Fruit fly (Drosophila melanogaster) whole organism, adult: ENCODE results near the gene Toll-4.

Source experiments
- CG11617 ChIP-seq: fragments of 200-800 bp; sonication (Bioruptor generic); optimal IDR thresholded peaks from 2 replicates; lab custom pipeline; 2017; ENCODE audit warnings: mild to moderate bottlenecking, missing biosample characterization, missing genetic modification reagents, missing genetic modification characterization
- CG12768 ChIP-seq: fragments of 200-800 bp; sonication (Bioruptor generic); optimal IDR thresholded peaks from 2 replicates; lab custom pipeline; 2017; ENCODE audit warnings: missing biosample characterization, missing genetic modification characterization, mild to moderate bottlenecking, moderate library complexity, missing genetic modification reagents
- CG14711 ChIP-seq: fragments of 200-800 bp; sonication (Bioruptor generic); optimal IDR thresholded peaks from 2 replicates; lab custom pipeline; 2018; ENCODE audit warnings: missing biosample characterization, mild to moderate bottlenecking, missing genetic modification characterization, moderate library complexity
- CG1620 ChIP-seq: fragments of 200-800 bp; sonication (Bioruptor generic); optimal IDR thresholded peaks from 2 replicates; lab custom pipeline; 2016; ENCODE audit warnings: missing biosample characterization, missing genetic modification characterization
- CG33017 ChIP-seq: fragments of 200-800 bp; sonication (Bioruptor generic); optimal IDR thresholded peaks from 2 replicates; lab custom pipeline; 2018; ENCODE audit warnings: missing biosample characterization, mild to moderate bottlenecking, missing genetic modification characterization, moderate library complexity
- CG5204 ChIP-seq: fragments of 200-800 bp; sonication (Bioruptor generic); optimal IDR thresholded peaks from 2 replicates; lab custom pipeline; 2016; ENCODE audit warnings: missing biosample characterization, missing genetic modification characterization
- CG7045 ChIP-seq: fragments of 200-800 bp; sonication (Bioruptor generic); optimal IDR thresholded peaks from 2 replicates; lab custom pipeline; 2017; ENCODE audit warnings: missing biosample characterization, mild to moderate bottlenecking, missing genetic modification characterization
- CG7101 ChIP-seq: fragments of 200-800 bp; sonication (Bioruptor generic); optimal IDR thresholded peaks from 2 replicates; lab custom pipeline; 2018; ENCODE audit warnings: missing biosample characterization, mild to moderate bottlenecking, missing genetic modification characterization, moderate library complexity
- Clk ChIP-seq: fragments of 200-800 bp; sonication (Bioruptor generic); optimal IDR thresholded peaks from 2 replicates; lab custom pipeline; 2017; ENCODE audit warnings: missing biosample characterization, missing genetic modification characterization
- Crg-1 ChIP-seq: fragments of 200-800 bp; sonication (Bioruptor generic); optimal IDR thresholded peaks from 2 replicates; lab custom pipeline; 2016; ENCODE audit warnings: missing biosample characterization, missing genetic modification characterization
- Hr96 ChIP-seq: fragments of 200-800 bp; sonication (Bioruptor generic); optimal IDR thresholded peaks from 2 replicates; lab custom pipeline; 2016; ENCODE audit warnings: missing biosample characterization, missing genetic modification characterization
- Mnt ChIP-seq: fragments of 200-800 bp; sonication (Bioruptor generic); optimal IDR thresholded peaks from 2 replicates; lab custom pipeline; 2016; ENCODE audit warnings: missing biosample characterization, mild to moderate bottlenecking, missing genetic modification characterization
- bab1 ChIP-seq: fragments of 200-800 bp; sonication (Bioruptor generic); optimal IDR thresholded peaks from 3 replicates; lab custom pipeline; 2019; ENCODE audit warnings: missing biosample characterization, mild to moderate bottlenecking, missing genetic modification characterization, moderate library complexity
- cic ChIP-seq: fragments of 200-800 bp; sonication (Bioruptor generic); optimal IDR thresholded peaks from 2 replicates; lab custom pipeline; 2017; ENCODE audit warnings: missing biosample characterization, mild to moderate bottlenecking, missing genetic modification characterization, moderate library complexity
- cnc ChIP-seq, 2 experiments: fragments of >200 bp; optimal IDR thresholded peaks; 2 replicates each; lab custom pipeline; 2017
- kay ChIP-seq: fragments of 200-800 bp; sonication (Bioruptor generic); peaks from one replicate; lab custom pipeline; 2016; ENCODE audit warnings: missing biosample characterization, missing genetic modification characterization, borderline replicate concordance
- ovo ChIP-seq: fragments of 200-800 bp; sonication (Bioruptor generic); optimal IDR thresholded peaks from 2 replicates; lab custom pipeline; 2016; ENCODE audit warnings: missing biosample characterization, missing genetic modification characterization
- pad ChIP-seq: fragments of 200-800 bp; sonication (Bioruptor generic); optimal IDR thresholded peaks from 3 replicates; lab custom pipeline; 2017; ENCODE audit warnings: missing biosample characterization, missing genetic modification characterization, mild to moderate bottlenecking, moderate library complexity, missing genetic modification reagents
- tj ChIP-seq: fragments of 200-800 bp; sonication (Bioruptor generic); optimal IDR thresholded peaks from 3 replicates; lab custom pipeline; 2017; ENCODE audit warnings: missing biosample characterization, mild to moderate bottlenecking, missing genetic modification characterization, moderate library complexity
- toe ChIP-seq: fragments of 200-800 bp; sonication (Bioruptor generic); optimal IDR thresholded peaks from 2 replicates; lab custom pipeline; 2016; ENCODE audit warnings: missing biosample characterization, missing genetic modification characterization

The Toll-4 gene

DNA sequence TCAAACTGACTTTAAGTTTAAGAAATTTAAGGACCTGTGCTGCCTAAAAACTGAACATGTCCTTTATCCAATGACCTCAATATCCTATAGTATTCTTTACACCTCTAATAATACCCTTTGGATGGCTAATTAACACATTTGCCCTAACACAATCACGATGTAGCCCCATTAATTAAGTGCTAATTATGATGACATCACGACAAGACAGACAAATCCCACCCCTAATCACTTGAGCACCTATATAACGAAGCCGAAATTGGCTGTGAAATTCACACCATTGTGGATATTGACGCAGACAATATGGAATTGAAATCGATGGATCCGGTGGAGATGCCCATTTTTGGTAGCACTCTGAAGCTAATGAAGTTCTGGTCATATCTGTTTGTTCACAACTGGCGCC lies 27.6 kb downstream of the Toll-4 start, which contains the start of gene Or30a:
Or30a (plus strand) TSS at position 301 of the 400 bp plus-strand sequence.
- TF ChIP-seq ovo (GFP tag; lab: Kevin White, UChicago) (no peak), Hr96 (GFP tag; lab: Kevin White, UChicago) (no peak), kay (GFP tag; lab: Kevin White, UChicago) (no peak), CG5204 (GFP tag; lab: Kevin White, UChicago) (no peak), cic (GFP tag; lab: Kevin White, UChicago) (no peak), toe (no peak), Crg-1 (GFP tag; lab: Kevin White, UChicago) (no peak), CG11617 (GFP tag; lab: Kevin White, UChicago) (no peak), pad (GFP tag; lab: Kevin White, UChicago) (no peak), CG7101 (tag; lab: Kevin White, UChicago) (no peak), CG33017 (tag; lab: Kevin White, UChicago) (no peak), cnc (optimal IDR thresholded peaks at IDR 0.05; lab: Kevin White, UChicago) (no peak), CG14711 (tag; lab: Kevin White, UChicago) (no peak), tj (no peak), CG1620 (no peak), CG7045 (GFP tag; lab: Kevin White, UChicago) (no peak), Clk (GFP tag; lab: Kevin White, UChicago) (no peak), CG12768 (no peak), bab1 (GFP tag; lab: Kevin White, UChicago) (no peak)

DNA sequence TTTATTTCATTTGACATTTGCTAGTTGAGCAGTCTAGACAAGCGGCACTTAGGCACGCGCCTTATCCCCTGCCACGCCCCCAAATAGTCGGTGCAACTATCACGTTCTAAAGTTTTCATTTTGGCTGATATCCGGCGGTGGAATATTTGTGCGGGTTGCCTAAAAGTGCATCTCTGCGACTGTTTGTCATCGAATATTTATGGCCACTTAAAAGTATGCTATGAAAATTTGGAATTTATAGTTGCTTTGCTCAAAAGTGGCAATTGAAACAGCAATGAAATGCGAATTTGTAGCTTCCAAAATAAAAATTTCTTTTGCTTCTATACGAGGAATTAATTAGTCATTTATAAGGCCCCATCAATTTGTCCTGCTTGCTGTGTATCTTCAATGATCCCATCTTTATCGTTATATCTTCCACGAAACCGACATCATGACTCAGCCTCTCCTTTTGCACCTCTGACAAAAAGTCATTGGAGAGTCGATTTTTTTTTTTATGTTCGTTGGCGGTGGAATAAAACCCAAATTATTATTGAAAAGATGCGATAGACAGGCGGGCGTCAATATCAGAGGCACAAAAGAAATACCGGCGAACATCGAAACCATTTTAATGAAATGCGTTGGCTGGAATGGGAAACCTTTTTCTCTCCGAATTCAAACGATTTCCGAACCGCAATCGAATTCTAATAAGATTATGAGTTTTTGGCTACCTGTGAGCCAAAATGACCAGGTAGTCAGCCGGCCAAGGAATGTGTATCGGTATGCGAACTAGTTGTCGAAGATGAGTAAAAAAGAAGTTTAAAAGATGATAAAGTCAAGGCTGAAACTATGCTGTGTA lies 36.8 kb downstream of the Toll-4 start:
- TF ChIP-seq CG14711 (tag; lab: Kevin White, UChicago), result no peak
- no peak for TF ChIP-seq CG7101 (tag; lab: Kevin White, UChicago)
- no peak for TF ChIP-seq Crg-1 (GFP tag; lab: Kevin White, UChicago)
- no peak for TF ChIP-seq CG11617 (GFP tag; lab: Kevin White, UChicago)
- TF ChIP-seq bab1 (GFP tag; lab: Kevin White, UChicago), result no peak
- TF ChIP-seq CG7045 (GFP tag; lab: Kevin White, UChicago), result no peak
- TF ChIP-seq CG5204 (GFP tag; lab: Kevin White, UChicago), result no peak
- TF ChIP-seq Mnt, result no peak
- no peak for TF ChIP-seq kay (GFP tag; lab: Kevin White, UChicago)
- no peak for TF ChIP-seq tj
- TF ChIP-seq cic (GFP tag; lab: Kevin White, UChicago), result no peak
- no peak for TF ChIP-seq CG1620
- TF ChIP-seq cnc (optimal IDR thresholded peaks at IDR 0.05; lab: Kevin White, UChicago), result no peak
- no peak for TF ChIP-seq ovo (GFP tag; lab: Kevin White, UChicago)
- TF ChIP-seq pad (GFP tag; lab: Kevin White, UChicago), result no peak
- no peak for TF ChIP-seq Hr96 (GFP tag; lab: Kevin White, UChicago)
- TF ChIP-seq CG33017 (tag; lab: Kevin White, UChicago), result no peak
- TF ChIP-seq CG12768, result no peak

DNA sequence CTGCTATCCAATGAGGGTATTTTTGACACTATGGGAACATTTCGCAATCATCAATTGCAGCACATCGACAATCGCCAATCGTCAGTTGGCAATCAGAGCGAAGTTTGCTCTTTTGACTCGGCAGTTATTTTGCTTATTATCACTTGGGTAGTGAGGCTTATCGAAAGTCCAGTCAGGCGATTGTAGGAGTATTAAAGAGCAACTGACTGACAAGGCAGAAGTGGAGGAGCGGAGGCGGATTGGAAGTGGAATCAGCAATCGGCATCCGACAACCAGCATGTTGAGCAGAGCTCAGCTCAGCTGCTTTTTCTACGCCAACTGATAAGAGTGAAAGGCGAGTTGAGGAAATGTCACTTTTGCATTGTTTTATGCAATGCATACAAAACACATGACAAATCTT lies 38.5 kb downstream of the Toll-4 start:
- no peak for TF ChIP-seq kay (GFP tag; lab: Kevin White, UChicago)
- TF ChIP-seq Crg-1 (GFP tag; lab: Kevin White, UChicago), result no peak
- TF ChIP-seq CG5204 (GFP tag; lab: Kevin White, UChicago), result no peak
- TF ChIP-seq ovo (GFP tag; lab: Kevin White, UChicago), result no peak
- TF ChIP-seq CG11617 (GFP tag; lab: Kevin White, UChicago), result no peak
- no peak for TF ChIP-seq pad (GFP tag; lab: Kevin White, UChicago)
- no peak for TF ChIP-seq CG1620
- no peak for TF ChIP-seq CG7045 (GFP tag; lab: Kevin White, UChicago)
- TF ChIP-seq cnc (optimal IDR thresholded peaks at IDR 0.05; lab: Kevin White, UChicago), result no peak
- no peak for TF ChIP-seq CG7101 (tag; lab: Kevin White, UChicago)
- no peak for TF ChIP-seq Hr96 (GFP tag; lab: Kevin White, UChicago)
- no peak for TF ChIP-seq toe
- TF ChIP-seq cic (GFP tag; lab: Kevin White, UChicago), result no peak
- no peak for TF ChIP-seq bab1 (GFP tag; lab: Kevin White, UChicago)
- TF ChIP-seq CG12768, result no peak
- TF ChIP-seq Clk (GFP tag; lab: Kevin White, UChicago), result no peak
- no peak for TF ChIP-seq CG33017 (tag; lab: Kevin White, UChicago)
- no peak for TF ChIP-seq tj
- TF ChIP-seq Mnt, result no peak
- no peak for TF ChIP-seq CG14711 (tag; lab: Kevin White, UChicago)

DNA sequence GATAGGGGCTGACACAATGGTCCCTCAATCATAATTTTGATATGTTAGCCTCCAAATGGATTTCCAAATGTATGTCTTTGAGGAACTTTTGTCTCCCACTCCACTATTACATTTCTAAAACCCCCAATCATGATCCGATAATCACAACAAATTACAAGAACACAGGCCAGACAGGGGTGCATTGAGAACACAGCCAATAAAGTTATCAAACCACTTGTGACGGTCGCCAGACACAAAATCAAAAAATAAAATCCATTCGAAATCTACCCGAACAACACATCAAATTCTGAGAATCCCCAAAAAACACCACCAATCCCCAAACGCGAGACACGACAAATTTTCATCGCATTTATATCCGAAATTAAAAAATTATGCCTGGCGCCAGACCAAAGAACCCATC lies 39.8 kb downstream of the Toll-4 start:
- TF ChIP-seq CG12768 (no peak), Mnt (no peak), toe (no peak), CG14711 (tag; lab: Kevin White, UChicago) (no peak), CG33017 (tag; lab: Kevin White, UChicago) (no peak), CG7045 (GFP tag; lab: Kevin White, UChicago) (no peak), CG1620 (no peak), kay (GFP tag; lab: Kevin White, UChicago) (no peak), pad (GFP tag; lab: Kevin White, UChicago) (no peak), CG11617 (GFP tag; lab: Kevin White, UChicago) (no peak), CG7101 (tag; lab: Kevin White, UChicago) (no peak)

DNA sequence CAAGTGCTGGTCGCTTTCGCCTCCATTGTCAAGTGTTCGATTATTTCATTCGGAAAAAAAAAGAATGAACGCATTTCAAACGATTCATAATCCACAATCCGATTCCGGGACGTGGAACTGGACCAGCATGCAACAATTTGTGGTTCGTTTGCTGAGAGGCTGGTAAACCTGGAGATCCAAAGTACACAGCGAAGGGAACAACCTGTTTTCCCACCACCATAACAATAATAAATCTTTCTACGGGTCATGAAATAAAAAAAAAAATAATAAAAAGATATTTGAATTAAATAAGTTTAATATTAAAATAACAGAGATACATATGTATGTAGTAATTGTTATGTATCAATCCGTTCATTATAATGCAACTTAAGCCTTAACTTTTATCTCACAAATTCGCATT lies 40.5 kb downstream of the Toll-4 start:
- no peak for TF ChIP-seq CG11617 (GFP tag; lab: Kevin White, UChicago)
- no peak for TF ChIP-seq Clk (GFP tag; lab: Kevin White, UChicago)
- TF ChIP-seq CG5204 (GFP tag; lab: Kevin White, UChicago), result no peak
- no peak for TF ChIP-seq cnc (optimal IDR thresholded peaks at IDR 0.05; lab: Kevin White, UChicago)
- no peak for TF ChIP-seq kay (GFP tag; lab: Kevin White, UChicago)
- TF ChIP-seq CG7101 (tag; lab: Kevin White, UChicago), result no peak
- no peak for TF ChIP-seq CG7045 (GFP tag; lab: Kevin White, UChicago)
- no peak for TF ChIP-seq CG33017 (tag; lab: Kevin White, UChicago)
- no peak for TF ChIP-seq pad (GFP tag; lab: Kevin White, UChicago)
- TF ChIP-seq CG1620, result no peak
- no peak for TF ChIP-seq bab1 (GFP tag; lab: Kevin White, UChicago)
- TF ChIP-seq toe, result no peak
- no peak for TF ChIP-seq Hr96 (GFP tag; lab: Kevin White, UChicago)
- no peak for TF ChIP-seq CG14711 (tag; lab: Kevin White, UChicago)
- no peak for TF ChIP-seq cic (GFP tag; lab: Kevin White, UChicago)
